Fruit fly (Drosophila melanogaster): ENCODE measurements around the gene CG11345.

- TF ChIP-seq Clk (GFP tag; optimal IDR thresholded peaks at IDR 0.05) (no peak), CG5204 (GFP tag; optimal IDR thresholded peaks at IDR 0.05) (no peak), Hr96 (GFP tag; optimal IDR thresholded peaks at IDR 0.05) (no peak), kay (GFP tag; ENCODE audit: borderline replicate concordance) (no peak), bab1 (GFP tag; optimal IDR thresholded peaks at IDR 0.05) (no peak), CG33017 (tag; optimal IDR thresholded peaks at IDR 0.05) (no peak), CG1620 (GFP tag; optimal IDR thresholded peaks at IDR 0.05) (no peak), pad (GFP tag; optimal IDR thresholded peaks at IDR 0.05) (no peak), cic (GFP tag; optimal IDR thresholded peaks at IDR 0.05) (no peak), tj (GFP tag; optimal IDR thresholded peaks at IDR 0.05) (no peak)
These were observed 14.8 kb upstream of the CG11345 start, which contains the start of gene CG11349 for dm6 chr3L:4472768-4473167.

All from whole organism, adult.